Fruit fly (Drosophila melanogaster): ENCODE measurements around the gene CG40486.
A peak's percentile ranks its signal among the peaks of the same experiment; 100 is the strongest.
"Not testable (repeated sequence)": the region's sequence is repeated elsewhere in the genome, so short reads cannot be mapped to it uniquely, and the experiment has no call there.

DNA sequence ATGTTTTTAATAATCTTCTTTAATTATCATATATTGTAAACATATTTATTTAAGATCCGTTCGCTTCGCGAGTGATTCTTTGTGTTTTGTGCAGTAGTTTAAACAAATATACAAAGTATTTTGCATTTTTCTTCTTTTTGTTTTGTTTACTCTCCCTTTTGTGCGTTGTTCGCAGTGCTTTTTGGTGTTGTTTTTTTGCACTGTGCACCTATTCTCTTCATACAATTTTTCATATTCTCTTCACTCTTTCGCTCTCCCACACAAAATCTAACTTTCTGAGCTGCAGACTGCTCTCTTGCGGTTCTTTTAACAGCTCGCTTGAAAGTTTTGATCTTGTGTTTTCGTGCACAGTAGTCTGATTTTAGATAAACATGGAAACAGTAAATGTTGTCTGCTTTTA, 9.9 kb downstream of the CG40486 start:
- TF ChIP-seq CG8159 (tag; optimal IDR thresholded peaks at IDR 0.05); gl (tag; optimal IDR thresholded peaks at IDR 0.05); CG17806 (tag; optimal IDR thresholded peaks at IDR 0.05); Ets98B (GFP tag; IDR thresholded peaks at IDR 0.05); fd96Ca (GFP tag; IDR thresholded peaks at IDR 0.05); CG32121 (GFP tag; IDR thresholded peaks at IDR 0.05); Pif1B (GFP tag; optimal IDR thresholded peaks at IDR 0.05); CG15710 (tag; optimal IDR thresholded peaks at IDR 0.05); CG34367 (tag; optimal IDR thresholded peaks at IDR 0.05); rn (GFP tag; IDR thresholded peaks at IDR 0.05); CG13204 (GFP tag; optimal IDR thresholded peaks at IDR 0.05): not testable (repeated sequence)
- peak; percentile 57 for TF ChIP-seq CG12605 (GFP tag; IDR thresholded peaks at IDR 0.05)
- peak; percentile 66; the same call in 2 of the 3 replicates for TF ChIP-seq CG4496 (GFP tag; IDR thresholded peaks at IDR 0.05)
